Worm (Caenorhabditis elegans) whole organism, L4 larva: Measurements from ENCODE around the gene mep-1.

Source experiments
- ceh-82 ChIP-seq: sonication (generic microtip); optimal IDR thresholded peaks from 2 replicates; lab custom pipeline; 2017; ENCODE audit warnings: missing biosample characterization, missing genetic modification characterization
- ces-1 ChIP-seq: fragments of 150-350 bp; sonication (generic microtip); optimal IDR thresholded peaks from 4 replicates; lab custom pipeline; 2014; ENCODE audit warnings: missing biosample characterization, missing genetic modification reagents, missing genetic modification characterization
- dmd-8 ChIP-seq: fragments of 200-800 bp; sonication (Bioruptor generic); IDR thresholded peaks from 2 replicates; pipeline ENCODE4 v1.3.6; 2022; ENCODE audit warnings: missing genetic modification characterization, missing compliant biosample characterization
- fos-1 ChIP-seq: fragments of 150-350 bp; optimal IDR thresholded peaks from 2 replicates; lab custom pipeline; 2014; ENCODE audit warnings: missing biosample characterization, missing genetic modification characterization
- lir-3 ChIP-seq: sonication (generic microtip); optimal IDR thresholded peaks from 2 replicates; lab custom pipeline; 2016; ENCODE audit warnings: mild to moderate bottlenecking, missing genetic modification characterization, missing compliant biosample characterization
- nhr-102 ChIP-seq: sonication (generic microtip); optimal IDR thresholded peaks from 2 replicates; lab custom pipeline; 2016; ENCODE audit warnings: mild to moderate bottlenecking, missing genetic modification characterization, moderate library complexity, missing compliant biosample characterization
- nhr-11 ChIP-seq: fragments of 150-350 bp; optimal IDR thresholded peaks from 2 replicates; lab custom pipeline; 2014; ENCODE audit warnings: missing biosample characterization, missing genetic modification characterization
- nhr-6 ChIP-seq: fragments of 150-350 bp; optimal IDR thresholded peaks from 2 replicates; lab custom pipeline; 2014; ENCODE audit warnings: missing biosample characterization, missing genetic modification characterization
- nhr-76 ChIP-seq: fragments of 150-350 bp; optimal IDR thresholded peaks from 2 replicates; lab custom pipeline; 2014; ENCODE audit warnings: missing biosample characterization, missing genetic modification characterization
- pqm-1 ChIP-seq: sonication (generic microtip); optimal IDR thresholded peaks from 2 replicates; lab custom pipeline; 2017; ENCODE audit warnings: missing biosample characterization, missing genetic modification characterization
- set-16 ChIP-seq: fragments of 200-800 bp; sonication (Bioruptor generic); IDR thresholded peaks from 2 replicates; pipeline ENCODE4 v1.3.6; 2022; ENCODE audit warnings: missing genetic modification reagents, missing genetic modification characterization, missing compliant biosample characterization
- vab-7 ChIP-seq: fragments of 200-800 bp; sonication (Bioruptor generic); IDR thresholded peaks from 2 replicates; pipeline ENCODE4 v1.3.6; 2022; ENCODE audit warnings: missing genetic modification reagents, missing genetic modification characterization, missing compliant biosample characterization
- zag-1 ChIP-seq: fragments of 150-350 bp; optimal IDR thresholded peaks from 2 replicates; lab custom pipeline; 2014; ENCODE audit warnings: missing biosample characterization, missing genetic modification characterization
- zip-2 ChIP-seq: fragments of 150-350 bp; optimal IDR thresholded peaks from 2 replicates; lab custom pipeline; 2014; ENCODE audit warnings: missing biosample characterization, missing genetic modification characterization

ce11 chrIV:11498169-11498568 is 26.3 kb upstream of the mep-1 start, which contains the start of gene sms-1:
- TF ChIP-seq set-16, result no peak
- TF ChIP-seq lir-3, result no peak
- TF ChIP-seq nhr-76 (tag; lab: Kevin White, UChicago), result no peak
- no peak for TF ChIP-seq zag-1 (tag; lab: Kevin White, UChicago)
- TF ChIP-seq nhr-11 (tag; lab: Kevin White, UChicago), result no peak
- no peak for TF ChIP-seq ceh-82 (tag; lab: Kevin White, UChicago)
- no peak for TF ChIP-seq nhr-6 (tag; lab: Kevin White, UChicago)
- no peak for TF ChIP-seq dmd-8 (GFP tag; lab: Robert Waterston, UW)
- no peak for TF ChIP-seq ces-1 (GFP tag; lab: Kevin White, UChicago)
- no peak for TF ChIP-seq vab-7 (GFP tag; lab: Robert Waterston, UW)
- TF ChIP-seq zip-2 (tag; lab: Kevin White, UChicago), result no peak
- TF ChIP-seq fos-1 (tag; lab: Kevin White, UChicago), result no peak
- no peak for TF ChIP-seq nhr-102
- TF ChIP-seq pqm-1 (tag; lab: Kevin White, UChicago), result no peak
